Worm (Caenorhabditis elegans) whole organism, midembryonic: Measurements from ENCODE around the gene F42G2.7.

ENCODE experiments used
- T22C8.4 ChIP-seq: fragments of 200-800 bp; sonication (Bioruptor generic); IDR thresholded peaks from 2 replicates; pipeline ENCODE4 v1.3.6; 2022; ENCODE audit warnings: missing genetic modification characterization, missing compliant biosample characterization
- cog-1 ChIP-seq: sonication (generic microtip); optimal IDR thresholded peaks from 2 replicates; lab custom pipeline; 2016; ENCODE audit warnings: missing genetic modification characterization, missing compliant biosample characterization
- flt-1 ChIP-seq: fragments of 200-800 bp; sonication (Bioruptor generic); IDR thresholded peaks from 2 replicates; pipeline ENCODE4 v1.3.6; 2022; ENCODE audit warnings: missing genetic modification characterization, missing compliant biosample characterization
- klf-2 ChIP-seq: fragments of 200-800 bp; sonication (Bioruptor generic); conservative IDR thresholded peaks from 2 replicates; pipeline ENCODE4 v1.3.6; 2022; ENCODE audit warnings: missing genetic modification reagents, missing genetic modification characterization, missing compliant biosample characterization
- med-1 ChIP-seq: sonication (generic microtip); optimal IDR thresholded peaks from 2 replicates; lab custom pipeline; 2017; ENCODE audit warnings: missing genetic modification characterization, mild to moderate bottlenecking, missing compliant biosample characterization, antibody characterized with exemption, missing genetic modification reagents; ENCODE audit not compliant: insufficient read depth
- ref-1 ChIP-seq: fragments of 200-800 bp; sonication (Bioruptor generic); conservative IDR thresholded peaks from 2 replicates; pipeline ENCODE4 v1.3.6; 2022; ENCODE audit warnings: missing genetic modification reagents, missing genetic modification characterization, missing compliant biosample characterization
- tab-1 ChIP-seq: fragments of 200-800 bp; sonication (Bioruptor generic); IDR thresholded peaks from 2 replicates; pipeline ENCODE4 v1.3.6; 2022; ENCODE audit warnings: missing genetic modification characterization, missing compliant biosample characterization
- ztf-23 ChIP-seq: fragments of 200-800 bp; sonication (Bioruptor generic); IDR thresholded peaks from 2 replicates; pipeline ENCODE4 v1.3.6; 2022; ENCODE audit warnings: missing genetic modification reagents, missing genetic modification characterization, missing compliant biosample characterization
- ztf-29 ChIP-seq: fragments of 200-800 bp; sonication (Bioruptor generic); IDR thresholded peaks from 2 replicates; pipeline ENCODE4 v1.3.6; 2022; ENCODE audit warnings: missing genetic modification reagents, missing genetic modification characterization, missing compliant biosample characterization

F42G2.7 gene

DNA sequence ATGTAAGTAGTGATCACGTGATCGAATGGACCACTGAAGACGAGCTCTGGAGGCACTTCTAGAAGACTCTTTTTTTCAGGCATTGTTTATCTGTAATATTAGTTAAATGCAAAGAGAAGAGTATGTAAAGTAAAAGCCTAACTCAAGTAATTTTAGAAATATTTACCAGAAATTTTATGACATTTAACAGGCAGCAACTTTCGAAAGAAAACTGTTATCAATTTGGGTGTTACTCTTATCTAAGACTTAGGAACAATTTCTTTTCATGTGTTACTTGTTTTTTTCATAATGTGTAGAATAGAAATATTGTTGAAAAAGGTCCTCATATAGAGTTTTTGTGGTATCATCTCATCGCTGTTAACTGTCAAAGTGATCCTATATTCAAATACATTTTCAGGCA, at the start of gene F42G2.7, which contains the start of gene F42G2.5:
F42G2.7 (plus strand) TSS at position 270 of the 400 bp plus-strand sequence.
F42G2.5 (minus strand) TSS at position 101 of the 400 bp plus-strand sequence.
- TF ChIP-seq ref-1 (no peak), klf-2 (GFP tag; lab: Robert Waterston, UW) (no peak), T22C8.4 (GFP tag; lab: Robert Waterston, UW) (no peak), flt-1 (GFP tag; lab: Robert Waterston, UW) (no peak), med-1 (GFP tag; lab: Kevin White, UChicago) (no peak), ztf-29 (no peak), tab-1 (no peak), ztf-23 (no peak), cog-1 (tag; lab: Kevin White, UChicago) (no peak)

DNA sequence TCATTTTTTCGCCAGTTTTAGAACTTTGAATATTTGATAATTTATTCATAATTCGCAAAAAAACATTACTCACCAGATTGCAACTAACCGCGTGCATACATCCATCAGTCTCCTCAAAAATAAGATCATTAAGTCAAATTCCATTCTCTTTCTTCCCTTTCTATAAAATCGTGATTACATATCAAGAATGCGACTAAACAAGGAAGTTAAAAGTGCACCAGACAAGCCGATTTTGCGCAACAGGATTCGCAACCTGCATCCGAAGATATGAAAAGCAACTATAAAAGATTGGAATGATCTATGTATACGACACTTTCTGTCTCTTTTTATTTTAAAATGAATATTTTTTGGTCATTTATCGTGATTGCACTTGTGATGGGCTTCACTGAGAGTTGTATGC, 49.0 kb upstream of the F42G2.7 start, which contains the start of gene hpo-25:
hpo-25 (plus strand) TSS at position 301 of the 400 bp plus-strand sequence.
- TF ChIP-seq ztf-29 (no peak), med-1 (GFP tag; lab: Kevin White, UChicago) (no peak), flt-1 (GFP tag; lab: Robert Waterston, UW) (no peak), klf-2 (GFP tag; lab: Robert Waterston, UW) (no peak), ztf-23 (no peak), ref-1 (no peak), tab-1 (no peak), cog-1 (tag; lab: Kevin White, UChicago) (no peak), T22C8.4 (GFP tag; lab: Robert Waterston, UW) (no peak)

DNA sequence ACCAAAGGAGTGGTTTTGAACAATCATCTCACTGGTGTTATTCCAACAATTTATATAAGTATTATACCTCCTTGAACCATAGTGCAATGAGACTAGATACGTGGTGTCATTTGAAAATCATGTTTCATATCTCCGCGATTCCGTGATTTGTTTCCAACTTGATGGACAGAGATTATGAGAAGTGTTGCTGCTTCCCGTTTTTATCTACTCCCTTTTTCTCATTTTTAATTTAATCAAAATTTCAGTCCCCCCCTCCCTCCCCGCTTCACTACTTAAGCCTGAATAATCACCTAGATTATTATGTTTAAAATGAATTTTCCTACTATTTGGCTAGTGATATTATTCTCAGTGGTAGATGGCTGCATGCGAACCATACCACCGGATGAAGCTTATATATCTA, 45.9 kb upstream of the F42G2.7 start, which contains the start of gene F16G10.3:
F16G10.3 (plus strand) TSS at position 301 of the 400 bp plus-strand sequence.
- no peak for TF ChIP-seq T22C8.4 (GFP tag; lab: Robert Waterston, UW)
- TF ChIP-seq ref-1, result no peak
- no peak for TF ChIP-seq ztf-29
- no peak for TF ChIP-seq ztf-23
- TF ChIP-seq flt-1 (GFP tag; lab: Robert Waterston, UW), result no peak
- no peak for TF ChIP-seq med-1 (GFP tag; lab: Kevin White, UChicago)
- no peak for TF ChIP-seq klf-2 (GFP tag; lab: Robert Waterston, UW)

DNA sequence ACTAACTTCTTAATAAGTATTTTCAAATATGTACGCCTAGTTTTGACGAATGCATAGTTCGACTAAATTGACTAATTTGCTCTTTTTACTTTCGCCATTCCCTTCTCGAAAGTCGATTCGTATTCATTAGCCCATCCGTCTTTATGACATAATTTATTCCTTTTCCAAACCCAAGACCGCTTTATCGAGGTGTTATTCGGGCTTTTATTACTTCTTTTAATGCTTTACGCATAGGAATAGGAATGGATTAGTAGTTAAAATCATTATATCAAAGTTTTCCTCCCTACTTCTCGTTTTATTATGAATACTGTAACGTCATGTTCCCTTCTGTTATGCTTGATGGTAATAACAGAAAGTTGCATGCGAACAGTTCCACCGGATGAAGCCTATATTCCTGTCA, 43.0 kb upstream of the F42G2.7 start, which contains the start of gene F16G10.2:
F16G10.2 (plus strand) TSS at position 301 of the 400 bp plus-strand sequence.
- no peak for TF ChIP-seq ztf-23
- TF ChIP-seq tab-1, result no peak
- TF ChIP-seq ref-1, result no peak
- TF ChIP-seq cog-1 (tag; lab: Kevin White, UChicago), result no peak
- TF ChIP-seq klf-2 (GFP tag; lab: Robert Waterston, UW), result no peak
- TF ChIP-seq T22C8.4 (GFP tag; lab: Robert Waterston, UW), result no peak
- no peak for TF ChIP-seq med-1 (GFP tag; lab: Kevin White, UChicago)

DNA sequence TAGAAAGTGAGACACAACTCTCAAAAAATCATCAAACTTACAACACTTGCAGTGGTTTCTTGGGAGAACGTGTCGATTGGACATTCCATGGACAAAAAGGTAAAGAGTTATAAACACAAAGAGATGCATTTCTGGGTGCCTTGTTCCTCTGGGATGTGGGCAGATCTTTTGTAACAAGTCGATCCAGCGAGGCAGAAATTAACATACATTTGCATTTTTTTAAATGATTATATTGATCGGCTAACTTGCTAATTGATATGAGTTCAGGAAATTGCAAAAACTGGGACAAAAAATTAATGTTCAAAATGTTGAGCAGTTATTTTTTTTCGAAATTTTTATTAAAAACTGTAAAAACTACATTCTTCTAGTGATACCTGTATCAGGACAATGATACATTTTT, 40.2 kb upstream of the F42G2.7 start, which contains the start of gene F16G10.6:
F16G10.6 (minus strand) TSS at position 101 of the 400 bp plus-strand sequence.
- TF ChIP-seq cog-1 (tag; lab: Kevin White, UChicago) (no peak), flt-1 (GFP tag; lab: Robert Waterston, UW) (no peak), med-1 (GFP tag; lab: Kevin White, UChicago) (no peak), klf-2 (GFP tag; lab: Robert Waterston, UW) (no peak), ref-1 (no peak), T22C8.4 (GFP tag; lab: Robert Waterston, UW) (no peak), ztf-23 (no peak), tab-1 (no peak), ztf-29 (no peak)

DNA sequence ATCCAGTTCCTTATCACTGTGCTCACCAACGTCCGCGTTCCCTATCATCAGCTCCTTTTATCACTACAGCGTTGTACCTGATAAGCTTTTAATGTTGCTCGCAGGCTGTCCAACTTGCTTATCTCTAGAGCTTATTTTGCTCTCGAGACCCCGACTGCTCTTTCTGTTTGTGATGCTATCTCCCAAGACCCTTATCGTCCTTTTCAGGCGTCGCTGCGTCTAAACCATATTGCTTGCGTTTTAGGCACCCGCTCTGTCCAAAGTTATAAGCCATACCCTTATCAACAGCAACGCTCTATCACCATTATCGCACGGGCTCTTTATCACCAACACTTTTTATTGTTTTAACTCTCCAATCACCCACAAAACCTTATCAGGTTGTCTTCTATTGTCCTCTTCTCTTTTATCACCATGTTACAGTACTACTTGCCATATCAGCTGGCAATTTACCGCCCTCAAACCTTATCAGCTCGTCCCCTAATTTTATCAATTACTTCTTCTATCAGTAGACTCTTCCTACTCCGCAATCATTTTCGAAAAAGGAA, 39.4 kb upstream of the F42G2.7 start:
- no peak for TF ChIP-seq med-1 (GFP tag; lab: Kevin White, UChicago)
- TF ChIP-seq tab-1, result no peak
- no peak for TF ChIP-seq flt-1 (GFP tag; lab: Robert Waterston, UW)
- no peak for TF ChIP-seq klf-2 (GFP tag; lab: Robert Waterston, UW)
- no peak for TF ChIP-seq cog-1 (tag; lab: Kevin White, UChicago)
- TF ChIP-seq ztf-23, result no peak
- no peak for TF ChIP-seq ztf-29

DNA sequence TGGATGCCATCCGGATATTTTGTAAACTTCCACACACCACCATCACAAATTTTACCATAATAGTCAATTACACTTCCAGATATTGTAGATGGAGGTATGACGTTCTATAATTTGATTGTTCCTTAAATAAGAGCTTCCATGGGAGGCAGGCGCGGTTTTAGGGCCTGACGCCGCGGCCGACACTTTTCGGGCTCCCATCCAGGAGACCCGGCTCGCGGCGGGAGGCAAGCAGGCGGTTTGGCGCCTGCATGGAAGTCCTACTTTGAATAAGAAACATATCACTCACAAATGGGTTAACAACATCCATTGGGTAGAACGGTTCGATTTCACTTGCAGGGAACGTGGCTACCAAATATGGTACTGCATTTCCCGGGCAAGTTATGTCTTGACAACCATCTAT, 38.3 kb upstream of the F42G2.7 start:
- TF ChIP-seq ref-1 (no peak), ztf-23 (no peak), T22C8.4 (GFP tag; lab: Robert Waterston, UW) (no peak), tab-1 (no peak), klf-2 (GFP tag; lab: Robert Waterston, UW) (no peak), ztf-29 (no peak), flt-1 (GFP tag; lab: Robert Waterston, UW) (no peak), cog-1 (tag; lab: Kevin White, UChicago) (no peak), med-1 (GFP tag; lab: Kevin White, UChicago) (no peak)

DNA sequence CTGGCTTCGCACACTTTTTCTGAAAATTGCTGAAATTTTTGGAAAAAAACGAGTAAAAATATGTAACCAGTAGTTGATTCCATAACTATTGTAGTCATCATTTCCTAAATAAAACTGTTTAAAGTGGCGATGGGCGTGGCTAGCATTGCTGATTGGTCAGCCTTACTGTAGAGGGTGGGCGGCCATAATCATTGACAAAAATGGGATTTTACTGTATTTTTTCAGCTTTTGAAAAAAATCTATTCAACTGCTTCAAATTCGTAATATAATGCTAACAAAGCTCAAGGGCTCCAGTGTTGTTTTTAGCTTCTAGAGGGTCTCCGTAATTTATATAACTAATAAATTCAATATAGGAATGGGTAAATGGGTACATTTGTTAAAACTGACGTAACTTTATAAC, 37.8 kb upstream of the F42G2.7 start, which contains the start of gene F16G10.7:
F16G10.7 (minus strand) TSS at position 101 of the 400 bp plus-strand sequence.
- no peak for TF ChIP-seq ztf-23
- no peak for TF ChIP-seq cog-1 (tag; lab: Kevin White, UChicago)
- no peak for TF ChIP-seq ztf-29
- TF ChIP-seq klf-2 (GFP tag; lab: Robert Waterston, UW), result no peak
- TF ChIP-seq ref-1, result no peak

DNA sequence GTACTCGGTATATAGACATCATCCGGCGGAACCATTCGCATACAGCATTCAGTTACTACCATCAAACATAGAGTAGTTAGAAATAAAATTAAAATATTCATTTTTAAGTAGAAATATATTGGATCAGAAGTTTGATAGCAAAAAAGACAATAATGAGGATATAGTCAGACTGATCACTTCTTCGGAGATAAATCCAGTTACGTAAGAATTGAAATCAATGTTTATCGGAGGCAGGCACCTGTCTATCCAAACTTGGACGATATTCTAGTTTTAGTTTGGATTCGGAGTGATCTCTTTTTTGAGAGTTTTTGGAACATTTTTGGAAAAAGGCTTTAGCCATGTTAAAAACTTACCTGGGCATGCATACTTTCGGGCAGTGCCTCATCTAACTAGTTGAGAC, 34.6 kb upstream of the F42G2.7 start, which contains the start of gene F16G10.8:
F16G10.8 (minus strand) TSS at position 101 of the 400 bp plus-strand sequence.
- TF ChIP-seq klf-2 (GFP tag; lab: Robert Waterston, UW), result no peak
- no peak for TF ChIP-seq T22C8.4 (GFP tag; lab: Robert Waterston, UW)
- TF ChIP-seq tab-1, result no peak
- no peak for TF ChIP-seq ztf-23

DNA sequence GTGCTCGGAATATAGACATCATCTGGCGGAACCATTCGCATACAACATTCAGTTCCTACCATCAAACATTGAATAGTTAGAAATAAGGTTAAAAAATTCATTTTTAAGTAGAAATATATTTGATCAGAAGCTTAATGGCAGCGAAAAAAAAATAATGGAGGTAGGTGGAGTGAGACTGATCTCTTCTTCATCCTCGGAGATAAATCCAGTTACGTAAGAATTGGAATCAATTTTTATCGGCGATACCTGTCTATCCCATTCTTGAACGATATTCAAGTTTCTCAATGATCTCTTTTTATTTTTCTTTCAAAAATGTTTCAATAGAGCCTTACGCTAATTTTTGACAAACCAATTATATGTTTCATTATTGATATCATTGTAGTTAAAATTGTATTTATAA, 32.5 kb upstream of the F42G2.7 start, which contains the start of gene F16G10.9:
F16G10.9 (minus strand) TSS at position 101 of the 400 bp plus-strand sequence.
- TF ChIP-seq med-1 (GFP tag; lab: Kevin White, UChicago) (no peak), flt-1 (GFP tag; lab: Robert Waterston, UW) (no peak), ref-1 (no peak), ztf-23 (no peak)
